Worm (Caenorhabditis elegans): Measurements from ENCODE around the gene T23D5.8.

Gene T23D5.8

ce11 chrV:15766122-15766594, 17.9 kb upstream of the T23D5.8 start, which contains the start of the genes haf-3 and F57A10.2 (continued):
- TF ChIP-seq F37D6.2 (tag; optimal IDR thresholded peaks at IDR 0.05): peak; percentile 77
- TF ChIP-seq hmg-1.1 (GFP tag; IDR thresholded peaks at IDR 0.05): peak; percentile 79
- peak; percentile 73 for TF ChIP-seq spr-3 (GFP tag; optimal IDR thresholded peaks at IDR 0.05)
- TF ChIP-seq set-16 (GFP tag; IDR thresholded peaks at IDR 0.05): no peak
- no peak for TF ChIP-seq cey-2 (tag; optimal IDR thresholded peaks at IDR 0.05; ENCODE audit: borderline replicate concordance, insufficient read depth)
- no peak for TF ChIP-seq ZK546.5 (tag; optimal IDR thresholded peaks at IDR 0.05)
- peak; percentile 79 for TF ChIP-seq fkh-10 (GFP tag; optimal IDR thresholded peaks at IDR 0.05)
- TF ChIP-seq ceh-20 (GFP tag; IDR thresholded peaks at IDR 0.05): no peak
- peak; percentile 61 for TF ChIP-seq nhr-6 (tag; optimal IDR thresholded peaks at IDR 0.05)
- peak; percentile 95 for TF ChIP-seq dve-1 (tag; optimal IDR thresholded peaks at IDR 0.05; ENCODE audit: insufficient read depth)
- peak; percentile 34 for TF ChIP-seq snpc-4 (tag; optimal IDR thresholded peaks at IDR 0.05)
- TF ChIP-seq hif-1 (tag; optimal IDR thresholded peaks at IDR 0.05): peak; percentile 44 to 54
- no peak for TF ChIP-seq R02D3.7 (tag; optimal IDR thresholded peaks at IDR 0.05)
- TF ChIP-seq T20F7.1 (GFP tag; optimal IDR thresholded peaks at IDR 0.05): no peak
- TF ChIP-seq php-3 (GFP tag; IDR thresholded peaks at IDR 0.05): peak; percentile 68; the same call in 1 of the 2 replicates
- TF ChIP-seq lin-38 (GFP tag; IDR thresholded peaks at IDR 0.05): peak; percentile 90
- peak; percentile 68 for TF ChIP-seq lin-15B (tag; optimal IDR thresholded peaks at IDR 0.05)
- TF ChIP-seq mep-1 (tag; optimal IDR thresholded peaks at IDR 0.05): peak; percentile 94
- peak; percentile 56; the same call in 1 of the 2 replicates for TF ChIP-seq madf-9 (GFP tag; conservative IDR thresholded peaks at IDR 0.05)
- no peak for TF ChIP-seq ceh-82 (tag; optimal IDR thresholded peaks at IDR 0.05)
- TF ChIP-seq nhr-42 (GFP tag; IDR thresholded peaks at IDR 0.05): no peak
- TF ChIP-seq jun-1 (tag; optimal IDR thresholded peaks at IDR 0.05): peak; percentile 62
- no peak for TF ChIP-seq unc-62 (GFP tag; optimal IDR thresholded peaks at IDR 0.05 in 1 of 2)
- no peak for TF ChIP-seq unc-62 (tag; optimal IDR thresholded peaks at IDR 0.05)
- no peak for TF ChIP-seq F26F4.8 (GFP tag; conservative IDR thresholded peaks at IDR 0.05)
- TF ChIP-seq ZK337.2 (GFP tag; IDR thresholded peaks at IDR 0.05): no peak
- no peak for TF ChIP-seq egl-27 (tag; optimal IDR thresholded peaks at IDR 0.05)
- TF ChIP-seq ztf-7 (tag; optimal IDR thresholded peaks at IDR 0.05): peak; percentile 81
- peak in 1 of 2 experiments; percentile 58 for TF ChIP-seq daf-16 (GFP tag; optimal IDR thresholded peaks at IDR 0.05)
- peak; percentile 42 for TF ChIP-seq daf-16 (tag; optimal IDR thresholded peaks at IDR 0.05)
- TF ChIP-seq aha-1 (tag): peak; percentile 76
- no peak for TF ChIP-seq nhr-237 (tag; optimal IDR thresholded peaks at IDR 0.05)
- no peak for TF ChIP-seq zag-1 (tag; optimal IDR thresholded peaks at IDR 0.05)
- TF ChIP-seq ceh-62 (tag; optimal IDR thresholded peaks at IDR 0.05): no peak
- TF ChIP-seq hlh-30 (tag; optimal IDR thresholded peaks at IDR 0.05; ENCODE audit: insufficient read depth): peak; percentile 78
- no peak for TF ChIP-seq zip-11 (GFP tag; IDR thresholded peaks at IDR 0.05)
- peak; percentile 6 for TF ChIP-seq ces-1 (GFP tag; optimal IDR thresholded peaks at IDR 0.05)
- TF ChIP-seq gei-8 (GFP tag; optimal IDR thresholded peaks at IDR 0.05): no peak
- peak; percentile 93 for TF ChIP-seq mes-2 (tag; optimal IDR thresholded peaks at IDR 0.05; ENCODE audit: poor library complexity, severe bottlenecking)
- TF ChIP-seq ama-1 (optimal IDR thresholded peaks at IDR 0.05): no peak
- peak; percentile 73 for TF ChIP-seq pha-4 (GFP tag; IDR thresholded peaks at IDR 0.05)
- TF ChIP-seq pha-4 (tag; optimal IDR thresholded peaks at IDR 0.05): peak; percentile 46
- peak; percentile 75 for TF ChIP-seq Y48G9A.11 (GFP tag; IDR thresholded peaks at IDR 0.05)
- TF ChIP-seq lin-29 (GFP tag; IDR thresholded peaks at IDR 0.05): peak; percentile 62; the same call in 1 of the 2 replicates
- TF ChIP-seq ztf-11 (tag; optimal IDR thresholded peaks at IDR 0.05): no peak
- peak; percentile 43; the same call in 1 of the 2 replicates for TF ChIP-seq vab-7 (GFP tag; IDR thresholded peaks at IDR 0.05)
- TF ChIP-seq T26A8.4 (GFP tag; IDR thresholded peaks at IDR 0.05): peak; percentile 94
- no peak for TF ChIP-seq sdz-12 (GFP tag; optimal IDR thresholded peaks at IDR 0.05)
- TF ChIP-seq dmd-8 (GFP tag; IDR thresholded peaks at IDR 0.05): no peak
- peak; percentile 76 for TF ChIP-seq zip-2 (tag; optimal IDR thresholded peaks at IDR 0.05)
- TF ChIP-seq nhr-28 (tag; optimal IDR thresholded peaks at IDR 0.05): peak; percentile 73
- TF ChIP-seq lin-39 (tag; optimal IDR thresholded peaks at IDR 0.05): no peak
